Fruit fly (Drosophila melanogaster): Measurements from ENCODE around the gene CG13058.

CG13058 gene

dm6 chr3L:16305820-16306650 is 22.6 kb upstream of the CG13058 start, which contains the start of the genes CG13043 and CG13063 (continued):
- no peak for TF ChIP-seq pita (GFP tag; optimal IDR thresholded peaks at IDR 0.05)
- TF ChIP-seq crol (GFP tag; IDR thresholded peaks at IDR 0.05) = no peak
- TF ChIP-seq Eip74EF (GFP tag; optimal IDR thresholded peaks at IDR 0.05) = peak in 1 of 2 experiments; percentile 5
- no peak for TF ChIP-seq CG10366 (GFP tag; IDR thresholded peaks at IDR 0.05)
- TF ChIP-seq CG14965 (GFP tag; optimal IDR thresholded peaks at IDR 0.05; ENCODE audit: borderline replicate concordance) = no peak
- TF ChIP-seq scrt (GFP tag; optimal IDR thresholded peaks at IDR 0.05) = no peak
- TF ChIP-seq al (GFP tag; IDR thresholded peaks at IDR 0.05) = no peak
- no peak for TF ChIP-seq CG2129 (GFP tag; IDR thresholded peaks at IDR 0.05; ENCODE audit: partially characterized antibody)
- no peak for TF ChIP-seq gcm (GFP tag; optimal IDR thresholded peaks at IDR 0.05)
- no peak for TF ChIP-seq Ets65A (GFP tag)
- 0 out of 3 replicates have a peak, but pooled peaks have one; percentile 31 for TF ChIP-seq dysf (GFP tag; IDR thresholded peaks at IDR 0.05)
- TF ChIP-seq NK7.1 (GFP tag; optimal IDR thresholded peaks at IDR 0.05) = no peak
- TF ChIP-seq usp (GFP tag; optimal IDR thresholded peaks at IDR 0.05) = no peak
- TF ChIP-seq dmrt99B (tag; optimal IDR thresholded peaks at IDR 0.05) = peak; percentile 2
- TF ChIP-seq CG31441 (GFP tag; IDR thresholded peaks at IDR 0.05) = 0 out of 2 replicates have a peak, but pooled peaks have one; percentile 23
- no peak for TF ChIP-seq ATbp (GFP tag; optimal IDR thresholded peaks at IDR 0.05)
- no peak for TF ChIP-seq CG10654 (GFP tag; optimal IDR thresholded peaks at IDR 0.05)
- peak; percentile 22 for TF ChIP-seq Oli (tag; optimal IDR thresholded peaks at IDR 0.05)
- TF ChIP-seq Hr51 (GFP tag; optimal IDR thresholded peaks at IDR 0.05) = peak in 1 of 2 experiments; percentile 37
- TF ChIP-seq bowl (GFP tag; IDR thresholded peaks at IDR 0.05) = no peak
- no peak for TF ChIP-seq sc (optimal IDR thresholded peaks at IDR 0.05)
- TF ChIP-seq sc (GFP tag; optimal IDR thresholded peaks at IDR 0.05) = no peak
- no peak for TF ChIP-seq CG15696 (tag; optimal IDR thresholded peaks at IDR 0.05)
- TF ChIP-seq bsh (GFP tag; optimal IDR thresholded peaks at IDR 0.05) = no peak
- TF ChIP-seq jumu (GFP tag; optimal IDR thresholded peaks at IDR 0.05) = no peak
- TF ChIP-seq Opbp (GFP tag; IDR thresholded peaks at IDR 0.05; ENCODE audit: partially characterized antibody) = no peak
- peak; percentile 35 for TF ChIP-seq Sox102F (GFP tag; optimal IDR thresholded peaks at IDR 0.05)
- no peak for TF ChIP-seq pzg (GFP tag; optimal IDR thresholded peaks at IDR 0.05)
- no peak for TF ChIP-seq CG12236 (GFP tag; optimal IDR thresholded peaks at IDR 0.05)
- TF ChIP-seq dan (GFP tag; IDR thresholded peaks at IDR 0.05) = no peak
- TF ChIP-seq sisA (GFP tag; IDR thresholded peaks at IDR 0.05) = no peak
- TF ChIP-seq CG14014 (GFP tag; IDR thresholded peaks at IDR 0.05) = no peak
- no peak for TF ChIP-seq vvl (GFP tag; IDR thresholded peaks at IDR 0.05)
- no peak for TF ChIP-seq D19A (tag; optimal IDR thresholded peaks at IDR 0.05)
- TF ChIP-seq bigmax (GFP tag; optimal IDR thresholded peaks at IDR 0.05) = no peak
- peak; percentile 3 for TF ChIP-seq PHDP (tag; optimal IDR thresholded peaks at IDR 0.05)
- no peak for TF ChIP-seq CG17186 (GFP tag; optimal IDR thresholded peaks at IDR 0.05)
- peak; percentile 18 for TF ChIP-seq Deaf1 (tag; optimal IDR thresholded peaks at IDR 0.05)
- TF ChIP-seq vnd (GFP tag; IDR thresholded peaks at IDR 0.05; ENCODE audit: partially characterized antibody) = no peak
- TF ChIP-seq Antp (GFP tag; optimal IDR thresholded peaks at IDR 0.05) = no peak
- peak; percentile 34 for TF ChIP-seq CG13424 (tag; optimal IDR thresholded peaks at IDR 0.05)
- TF ChIP-seq CG33557 (GFP tag; optimal IDR thresholded peaks at IDR 0.05) = no peak
- TF ChIP-seq pfk (GFP tag; optimal IDR thresholded peaks at IDR 0.05) = no peak
- no peak for TF ChIP-seq CG1602 (GFP tag; optimal IDR thresholded peaks at IDR 0.05)
- TF ChIP-seq CG7556 (GFP tag; optimal IDR thresholded peaks at IDR 0.05) = peak; percentile 11
- no peak for TF ChIP-seq lbe (GFP tag; optimal IDR thresholded peaks at IDR 0.05)
- no peak for TF ChIP-seq Xrp1 (GFP tag; IDR thresholded peaks at IDR 0.05)
- no peak for TF ChIP-seq Ets97D (GFP tag; optimal IDR thresholded peaks at IDR 0.05)
- TF ChIP-seq CG11398 (GFP tag; optimal IDR thresholded peaks at IDR 0.05) = no peak

Data from whole organism, embryonic.